Fruit fly (Drosophila melanogaster) whole organism, prepupa: ENCODE data around the gene xit.
A peak's percentile ranks its signal among the peaks of the same experiment; 100 is the strongest.

ENCODE experiments used
- Blimp-1 ChIP-seq: fragments of 200-800 bp; sonication (Bioruptor generic); optimal IDR thresholded peaks from 3 replicates; lab custom pipeline; 2017; ENCODE audit warnings: missing biosample characterization, missing genetic modification characterization, mild to moderate bottlenecking, moderate library complexity, missing genetic modification reagents
- CG10631 ChIP-seq: fragments of 200-800 bp; sonication (Bioruptor generic); optimal IDR thresholded peaks from 2 replicates; lab custom pipeline; 2016; ENCODE audit warnings: missing biosample characterization, missing genetic modification characterization
- CG10669 ChIP-seq: fragments of 200-800 bp; sonication (Bioruptor generic); optimal IDR thresholded peaks from 3 replicates; lab custom pipeline; 2018; ENCODE audit warnings: missing biosample characterization, mild to moderate bottlenecking, missing genetic modification characterization, moderate library complexity
- CG11294 ChIP-seq: fragments of 200-800 bp; sonication (Bioruptor generic); IDR thresholded peaks from 2 replicates; pipeline ENCODE4 v1.3.6; 2022; ENCODE audit warnings: missing biosample characterization, missing genetic modification characterization
- CG11762 ChIP-seq: fragments of 200-800 bp; sonication (Bioruptor generic); optimal IDR thresholded peaks from 3 replicates; lab custom pipeline; 2016; ENCODE audit warnings: missing biosample characterization, missing genetic modification characterization; ENCODE audit not compliant: insufficient read depth
- CG11902 ChIP-seq: fragments of 200-800 bp; sonication (Bioruptor generic); optimal IDR thresholded peaks from 3 replicates; lab custom pipeline; 2016; ENCODE audit warnings: missing biosample characterization, missing genetic modification characterization
- CG1621 ChIP-seq: fragments of 200-800 bp; sonication (Bioruptor generic); optimal IDR thresholded peaks from 3 replicates; lab custom pipeline; 2018; ENCODE audit warnings: missing biosample characterization, mild to moderate bottlenecking, missing genetic modification characterization
- CG16779 ChIP-seq: fragments of 200-800 bp; sonication (Bioruptor generic); optimal IDR thresholded peaks from 3 replicates; lab custom pipeline; 2017; ENCODE audit warnings: missing biosample characterization, mild to moderate bottlenecking, missing genetic modification characterization
- CG31627 ChIP-seq: fragments of 200-800 bp; sonication (Bioruptor generic); optimal IDR thresholded peaks from 3 replicates; lab custom pipeline; 2016; ENCODE audit warnings: missing biosample characterization, missing genetic modification characterization
- CG32006 ChIP-seq: fragments of 200-800 bp; sonication (Bioruptor generic); optimal IDR thresholded peaks from 3 replicates; lab custom pipeline; 2017; ENCODE audit warnings: missing biosample characterization, mild to moderate bottlenecking, missing genetic modification characterization
- CG3919 ChIP-seq: fragments of 200-800 bp; sonication (Bioruptor generic); optimal IDR thresholded peaks from 3 replicates; lab custom pipeline; 2016; ENCODE audit warnings: missing biosample characterization, missing genetic modification characterization
- CG4318 ChIP-seq: fragments of 200-800 bp; sonication (Bioruptor generic); optimal IDR thresholded peaks from 3 replicates; lab custom pipeline; 2017; ENCODE audit warnings: missing biosample characterization, mild to moderate bottlenecking, missing genetic modification characterization
- CG6276 ChIP-seq: fragments of 200-800 bp; sonication (Bioruptor generic); optimal IDR thresholded peaks from 2 replicates; lab custom pipeline; 2017; ENCODE audit warnings: missing biosample characterization, mild to moderate bottlenecking, missing genetic modification characterization
- CG6792 ChIP-seq: fragments of 200-800 bp; sonication (Bioruptor generic); optimal IDR thresholded peaks from 3 replicates; lab custom pipeline; 2016; ENCODE audit warnings: missing biosample characterization, missing genetic modification characterization
- CG6808 ChIP-seq: fragments of 200-800 bp; sonication (Bioruptor generic); optimal IDR thresholded peaks from 3 replicates; lab custom pipeline; 2017; ENCODE audit warnings: missing biosample characterization, missing genetic modification characterization, mild to moderate bottlenecking, moderate library complexity, missing genetic modification reagents
- CG6854 ChIP-seq: fragments of 200-800 bp; sonication (Bioruptor generic); optimal IDR thresholded peaks from 2 replicates; lab custom pipeline; 2017; ENCODE audit warnings: missing biosample characterization, mild to moderate bottlenecking, missing genetic modification characterization
- CG8119 ChIP-seq: fragments of 200-800 bp; sonication (Bioruptor generic); IDR thresholded peaks from 3 replicates; pipeline ENCODE4 v1.3.6; 2022; ENCODE audit warnings: missing biosample characterization, missing genetic modification characterization
- CG8632 ChIP-seq: fragments of 200-800 bp; sonication (Bioruptor generic); optimal IDR thresholded peaks from 3 replicates; lab custom pipeline; 2016; ENCODE audit warnings: missing biosample characterization, missing genetic modification characterization
- CG9139 ChIP-seq: fragments of 200-800 bp; sonication (Bioruptor generic); optimal IDR thresholded peaks from 3 replicates; lab custom pipeline; 2017; ENCODE audit warnings: missing biosample characterization, mild to moderate bottlenecking, missing genetic modification characterization
- Eip78C ChIP-seq: fragments of 200-800 bp; sonication (Bioruptor generic); peaks from one replicate; lab custom pipeline; 2016; ENCODE audit warnings: missing biosample characterization, missing genetic modification characterization
- Eip93F ChIP-seq: fragments of 200-800 bp; sonication (Bioruptor generic); optimal IDR thresholded peaks from 2 replicates; lab custom pipeline; 2016; ENCODE audit warnings: missing biosample characterization, mild to moderate bottlenecking, missing genetic modification characterization
- Ets21C ChIP-seq: fragments of 200-800 bp; sonication (Bioruptor generic); optimal IDR thresholded peaks from 3 replicates; lab custom pipeline; 2016; ENCODE audit warnings: missing biosample characterization, missing genetic modification characterization
- Ets96B ChIP-seq: fragments of 200-800 bp; optimal IDR thresholded peaks from 2 replicates; lab custom pipeline; 2019; ENCODE audit warnings: missing biosample characterization, mild to moderate bottlenecking, missing genetic modification characterization, moderate library complexity
- Hr38 ChIP-seq: sonication (Bioruptor generic); optimal IDR thresholded peaks from 2 replicates; lab custom pipeline; 2016; ENCODE audit warnings: missing biosample characterization, missing genetic modification characterization
- Hr39 ChIP-seq: fragments of 200-800 bp; sonication (Bioruptor generic); optimal IDR thresholded peaks from 2 replicates; lab custom pipeline; 2016; ENCODE audit warnings: missing biosample characterization, missing genetic modification characterization
- Hr4 ChIP-seq: fragments of 200-800 bp; sonication (Bioruptor generic); optimal IDR thresholded peaks from 3 replicates; lab custom pipeline; 2016; ENCODE audit warnings: missing biosample characterization, missing genetic modification characterization
- Lpt ChIP-seq: fragments of 200-800 bp; sonication (Bioruptor generic); optimal IDR thresholded peaks from 3 replicates; lab custom pipeline; 2016; ENCODE audit warnings: missing biosample characterization, missing genetic modification characterization
- Met ChIP-seq: fragments of 200-800 bp; sonication (Bioruptor generic); optimal IDR thresholded peaks from 3 replicates; lab custom pipeline; 2016; ENCODE audit warnings: missing biosample characterization, missing genetic modification characterization
- Smox ChIP-seq: fragments of 200-800 bp; sonication (Bioruptor generic); optimal IDR thresholded peaks from 3 replicates; lab custom pipeline; 2016; ENCODE audit warnings: missing biosample characterization, missing genetic modification characterization
- Sox102F ChIP-seq: fragments of 200-800 bp; sonication (Bioruptor generic); optimal IDR thresholded peaks from 2 replicates; lab custom pipeline; 2016; ENCODE audit warnings: missing biosample characterization, mild to moderate bottlenecking, missing genetic modification characterization
- Sox14 ChIP-seq: fragments of 200-800 bp; sonication (Bioruptor generic); optimal IDR thresholded peaks from 3 replicates; lab custom pipeline; 2016; ENCODE audit warnings: missing biosample characterization, missing genetic modification characterization
- Sox15 ChIP-seq: fragments of 200-800 bp; sonication (Bioruptor generic); optimal IDR thresholded peaks from 3 replicates; lab custom pipeline; 2016; ENCODE audit warnings: missing biosample characterization, missing genetic modification characterization
- cyc ChIP-seq: fragments of 200-800 bp; sonication (Bioruptor generic); optimal IDR thresholded peaks from 3 replicates; lab custom pipeline; 2016; ENCODE audit warnings: missing biosample characterization, missing genetic modification characterization
- dsx ChIP-seq: fragments of 200-800 bp; optimal IDR thresholded peaks from 3 replicates; lab custom pipeline; 2019; ENCODE audit warnings: missing biosample characterization, mild to moderate bottlenecking, missing genetic modification characterization, moderate library complexity; ENCODE audit not compliant: poor library complexity, severe bottlenecking
- eg ChIP-seq: fragments of 200-800 bp; sonication (Bioruptor generic); IDR thresholded peaks from 3 replicates; pipeline ENCODE4 v1.3.6; 2022; ENCODE audit warnings: missing biosample characterization, missing genetic modification characterization
- fd59A ChIP-seq: fragments of 200-800 bp; sonication (Bioruptor generic); optimal IDR thresholded peaks from 2 replicates; lab custom pipeline; 2017; ENCODE audit warnings: missing biosample characterization, mild to moderate bottlenecking, missing genetic modification characterization, missing genetic modification reagents
- fd85E ChIP-seq: fragments of 200-800 bp; sonication (Bioruptor generic); optimal IDR thresholded peaks from 3 replicates; lab custom pipeline; 2016; ENCODE audit warnings: missing biosample characterization, missing genetic modification characterization
- fkh ChIP-seq: fragments of 200-800 bp; sonication (Bioruptor generic); optimal IDR thresholded peaks from 3 replicates; lab custom pipeline; 2017; ENCODE audit warnings: missing biosample characterization, mild to moderate bottlenecking, missing genetic modification characterization, moderate library complexity
- lz ChIP-seq: fragments of 200-800 bp; sonication (Bioruptor generic); optimal IDR thresholded peaks from 3 replicates; lab custom pipeline; 2016; ENCODE audit warnings: missing biosample characterization, missing genetic modification characterization
- net ChIP-seq: fragments of 200-800 bp; sonication (Bioruptor generic); optimal IDR thresholded peaks from 3 replicates; lab custom pipeline; 2016; ENCODE audit warnings: missing biosample characterization, missing genetic modification characterization
- pdm3 ChIP-seq: fragments of 200-800 bp; sonication (Bioruptor generic); optimal IDR thresholded peaks from 3 replicates; lab custom pipeline; 2016; ENCODE audit warnings: missing biosample characterization, missing genetic modification characterization
- salr ChIP-seq, 2 experiments: fragments of 200-800 bp; sonication (Bioruptor generic); optimal IDR thresholded peaks; 3 replicates each; lab custom pipeline; 2016 to 2018; ENCODE audit warnings: missing biosample characterization in 2 of 2, missing genetic modification characterization in 2 of 2, mild to moderate bottlenecking in 1 of 2
- spab ChIP-seq: fragments of 200-800 bp; sonication (Bioruptor generic); optimal IDR thresholded peaks from 2 replicates; lab custom pipeline; 2017; ENCODE audit warnings: missing biosample characterization, mild to moderate bottlenecking, missing genetic modification characterization, missing genetic modification reagents
- svp ChIP-seq: fragments of 200-800 bp; sonication (Bioruptor generic); peaks from one replicate; lab custom pipeline; 2016; ENCODE audit warnings: missing biosample characterization, missing genetic modification characterization
- topi ChIP-seq: fragments of 200-800 bp; sonication (Bioruptor generic); optimal IDR thresholded peaks from 3 replicates; lab custom pipeline; 2016; ENCODE audit warnings: missing biosample characterization, missing genetic modification characterization
- vri ChIP-seq: fragments of 200-800 bp; sonication (Bioruptor generic); optimal IDR thresholded peaks from 3 replicates; lab custom pipeline; 2016; ENCODE audit warnings: missing biosample characterization, mild to moderate bottlenecking, missing genetic modification characterization

The xit gene

dm6 chrX:6849178-6849956, 28.6 kb downstream of the xit start, which contains the start of the genes Cht11 and CG4558 (continued):
- peak; percentile 87 for TF ChIP-seq Met
- TF ChIP-seq CG11294 (GFP tag; lab: Robert Waterston, UW) = peak; percentile 69
- peak; percentile 92 for TF ChIP-seq svp
- TF ChIP-seq CG9139 (GFP tag; lab: Kevin White, UChicago) = peak; percentile 60
- TF ChIP-seq CG10631 = peak; percentile 87
- TF ChIP-seq net (GFP tag; lab: Kevin White, UChicago) = peak; percentile 83
- peak; percentile 82 for TF ChIP-seq CG3919 (GFP tag; lab: Kevin White, UChicago)
- TF ChIP-seq CG32006 (GFP tag; lab: Kevin White, UChicago) = peak; percentile 83
- peak; percentile 67 for TF ChIP-seq spab (GFP tag; lab: Kevin White, UChicago)
- TF ChIP-seq Hr39 (GFP tag; lab: Kevin White, UChicago) = peak; percentile 85
- TF ChIP-seq dsx = peak; percentile 78
- TF ChIP-seq vri (GFP tag; lab: Kevin White, UChicago) = peak; percentile 80
- TF ChIP-seq CG6854 = peak; percentile 67
- peak; percentile 74 for TF ChIP-seq Lpt (GFP tag; lab: Kevin White, UChicago)
- TF ChIP-seq CG6792 (GFP tag; lab: Kevin White, UChicago) = peak; percentile 80
- TF ChIP-seq CG8632 (GFP tag; lab: Kevin White, UChicago) = peak; percentile 66
- peak; percentile 87 for TF ChIP-seq topi (GFP tag; lab: Kevin White, UChicago)
- peak; percentile 51 for TF ChIP-seq CG1621 (tag; lab: Kevin White, UChicago)
- TF ChIP-seq Eip93F (GFP tag; lab: Kevin White, UChicago) = peak; percentile 57

- TF ChIP-seq lz (GFP tag; lab: Kevin White, UChicago) (peak; percentile 96), Hr39 (GFP tag; lab: Kevin White, UChicago) (peak; percentile 94), pdm3 (GFP tag; lab: Kevin White, UChicago) (peak; percentile 95), net (GFP tag; lab: Kevin White, UChicago) (peak; percentile 91), Sox15 (GFP tag; lab: Kevin White, UChicago) (peak; percentile 92), fd85E (GFP tag; lab: Kevin White, UChicago) (peak; percentile 49), CG4318 (GFP tag; lab: Kevin White, UChicago) (peak; percentile 85), eg (GFP tag; lab: Robert Waterston, UW) (peak; percentile 92), CG6276 (GFP tag; lab: Kevin White, UChicago) (peak; percentile 82), cyc (GFP tag; lab: Kevin White, UChicago) (peak; percentile 96), salr (GFP tag; optimal IDR thresholded peaks at IDR 0.05; lab: Kevin White, UChicago) (peak; percentile 79 to 89), CG11762 (GFP tag; lab: Kevin White, UChicago) (peak; percentile 83), Smox (GFP tag; lab: Kevin White, UChicago) (peak; percentile 92), CG11902 (GFP tag; lab: Kevin White, UChicago) (peak; percentile 90), CG11294 (GFP tag; lab: Robert Waterston, UW) (peak; percentile 85), CG16779 (tag; lab: Kevin White, UChicago) (peak; percentile 72), CG10631 (peak; percentile 90), Ets96B (peak; percentile 92), Sox14 (GFP tag; lab: Kevin White, UChicago) (peak; percentile 96), vri (GFP tag; lab: Kevin White, UChicago) (peak; percentile 84), Lpt (GFP tag; lab: Kevin White, UChicago) (peak; percentile 83), svp (peak; percentile 97), Eip78C (GFP tag; lab: Kevin White, UChicago) (peak; percentile 96), CG6808 (peak; percentile 90), Eip93F (GFP tag; lab: Kevin White, UChicago) (peak; percentile 63), Met (peak; percentile 94), Sox102F (peak; percentile 90), Hr4 (GFP tag; lab: Kevin White, UChicago) (peak; percentile 91), CG31627 (GFP tag; lab: Kevin White, UChicago) (peak; percentile 95), fd59A (GFP tag; lab: Kevin White, UChicago) (peak; percentile 85), Hr38 (GFP tag; lab: Kevin White, UChicago) (no peak), CG8632 (GFP tag; lab: Kevin White, UChicago) (peak; percentile 83), CG1621 (tag; lab: Kevin White, UChicago) (peak; percentile 95), dsx (peak; percentile 88), CG8119 (GFP tag; lab: Robert Waterston, UW) (peak; percentile 87), Ets21C (GFP tag; lab: Kevin White, UChicago) (peak; percentile 93), Blimp-1 (peak; percentile 76), CG10669 (GFP tag; lab: Kevin White, UChicago) (peak; percentile 93), fkh (GFP tag; lab: Kevin White, UChicago) (peak; percentile 73), topi (GFP tag; lab: Kevin White, UChicago) (peak; percentile 95)
Measured at dm6 chrX:6852574-6852973, 31.8 kb downstream of the xit start.
